Fruit fly (Drosophila melanogaster) whole organism, embryonic: ENCODE data around the gene Larp7.

ENCODE experiments used
- Abd-B ChIP-seq: fragments of 200-800 bp; sonication (Bioruptor generic); optimal IDR thresholded peaks from 2 replicates; lab custom pipeline; 2018; ENCODE audit warnings: missing biosample characterization, mild to moderate bottlenecking, missing genetic modification characterization, moderate library complexity
- Aef1 ChIP-seq: fragments of 200-800 bp; sonication (Bioruptor generic); IDR thresholded peaks from 3 replicates; pipeline ENCODE4 v1.3.6; 2022; ENCODE audit warnings: missing biosample characterization, missing genetic modification characterization
- Awh ChIP-seq: fragments of 200-800 bp; sonication (Bioruptor generic); IDR thresholded peaks from 2 replicates; pipeline ENCODE4, ENCODE4 v1.3.6; 2022; ENCODE audit warnings: missing biosample characterization, missing genetic modification characterization
- BtbVII ChIP-seq: fragments of 200-800 bp; sonication (Bioruptor generic); optimal IDR thresholded peaks from 3 replicates; lab custom pipeline; 2017; ENCODE audit warnings: missing biosample characterization, mild to moderate bottlenecking, missing genetic modification characterization
- CG10274 ChIP-seq: fragments of 200-800 bp; sonication (Bioruptor generic); optimal IDR thresholded peaks from 3 replicates; lab custom pipeline; 2017; ENCODE audit warnings: missing biosample characterization, mild to moderate bottlenecking, missing genetic modification characterization
- CG10654 ChIP-seq: fragments of 200-800 bp; sonication (Bioruptor generic); optimal IDR thresholded peaks from 2 replicates; lab custom pipeline; 2016; ENCODE audit warnings: missing biosample characterization, missing genetic modification characterization
- CG12236 ChIP-seq: fragments of 200-800 bp; sonication (Bioruptor generic); optimal IDR thresholded peaks from 2 replicates; lab custom pipeline; 2016; ENCODE audit warnings: missing biosample characterization, missing genetic modification characterization
- CG15514 ChIP-seq: fragments of 200-800 bp; sonication (Bioruptor generic); optimal IDR thresholded peaks from 3 replicates; lab custom pipeline; 2017; ENCODE audit warnings: missing biosample characterization, missing genetic modification characterization, mild to moderate bottlenecking, moderate library complexity, missing genetic modification reagents
- CG1603 ChIP-seq: fragments of 200-800 bp; sonication (Bioruptor generic); optimal IDR thresholded peaks from 2 replicates; lab custom pipeline; 2019; ENCODE audit warnings: missing biosample characterization, mild to moderate bottlenecking, missing genetic modification characterization, moderate library complexity
- CG16779 ChIP-seq: fragments of 200-800 bp; sonication (Bioruptor generic); IDR thresholded peaks from 2 replicates; pipeline ENCODE4 v1.3.6; 2022; ENCODE audit warnings: missing biosample characterization, missing genetic modification characterization
- CG2116 ChIP-seq: fragments of 200-800 bp; sonication (Bioruptor generic); optimal IDR thresholded peaks from 3 replicates; lab custom pipeline; 2018; ENCODE audit warnings: missing biosample characterization, mild to moderate bottlenecking, missing genetic modification characterization
- CG2712 ChIP-seq: fragments of 200-800 bp; optimal IDR thresholded peaks from 3 replicates; lab custom pipeline; 2019; ENCODE audit warnings: missing biosample characterization, mild to moderate bottlenecking, missing genetic modification characterization, moderate library complexity
- CG34224 ChIP-seq: fragments of 200-800 bp; sonication (Bioruptor generic); IDR thresholded peaks from 3 replicates; pipeline ENCODE4 v1.3.6; 2022; ENCODE audit warnings: missing biosample characterization, missing genetic modification characterization; ENCODE audit not compliant: partially characterized antibody
- CG3847 ChIP-seq: fragments of 200-800 bp; sonication (Bioruptor generic); IDR thresholded peaks from 2 replicates; pipeline ENCODE4 v1.3.6; 2022; ENCODE audit warnings: missing biosample characterization, missing genetic modification characterization
- CG3995 ChIP-seq: fragments of 200-800 bp; sonication (Bioruptor generic); optimal IDR thresholded peaks from 3 replicates; lab custom pipeline; 2016; ENCODE audit warnings: missing biosample characterization, missing genetic modification characterization
- CG42726 ChIP-seq: fragments of 200-800 bp; sonication (Bioruptor generic); IDR thresholded peaks from 2 replicates; pipeline ENCODE4 v1.3.6; 2022; ENCODE audit warnings: missing biosample characterization, missing genetic modification characterization; ENCODE audit not compliant: partially characterized antibody
- CG7987 ChIP-seq: fragments of 200-800 bp; sonication (Bioruptor generic); optimal IDR thresholded peaks from 2 replicates; lab custom pipeline; 2018; ENCODE audit warnings: missing biosample characterization, mild to moderate bottlenecking, missing genetic modification characterization, moderate library complexity
- CG9727 ChIP-seq: fragments of 200-800 bp; sonication (Bioruptor generic); optimal IDR thresholded peaks from 3 replicates; lab custom pipeline; 2017; ENCODE audit warnings: missing biosample characterization, mild to moderate bottlenecking, missing genetic modification characterization
- CHES-1-like ChIP-seq: fragments of 200-800 bp; sonication (Bioruptor generic); optimal IDR thresholded peaks from 2 replicates; lab custom pipeline; 2016; ENCODE audit warnings: missing biosample characterization, missing genetic modification characterization
- Camta ChIP-seq: fragments of 200-800 bp; sonication (Bioruptor generic); optimal IDR thresholded peaks from 2 replicates; lab custom pipeline; 2016; ENCODE audit warnings: missing biosample characterization, missing genetic modification characterization
- CoRest ChIP-seq: fragments of 200-800 bp; sonication (Bioruptor generic); optimal IDR thresholded peaks from 3 replicates; lab custom pipeline; 2018; ENCODE audit warnings: missing biosample characterization, mild to moderate bottlenecking, missing genetic modification characterization, moderate library complexity
- Dbx ChIP-seq: fragments of 200-800 bp; sonication (Bioruptor generic); IDR thresholded peaks from 3 replicates; pipeline ENCODE4 v1.3.6; 2022; ENCODE audit warnings: missing biosample characterization, missing genetic modification characterization
- Deaf1 ChIP-seq: fragments of 200-800 bp; optimal IDR thresholded peaks from 3 replicates; lab custom pipeline; 2019; ENCODE audit warnings: missing biosample characterization, mild to moderate bottlenecking, missing genetic modification characterization, moderate library complexity
- Dll ChIP-seq: fragments of 200-800 bp; sonication (Bioruptor generic); IDR thresholded peaks from 4 replicates; pipeline ENCODE4 v1.3.6; 2022; ENCODE audit warnings: missing biosample characterization, missing genetic modification characterization; ENCODE audit not compliant: partially characterized antibody
- E2f2 ChIP-seq: fragments of 200-800 bp; sonication (Bioruptor generic); IDR thresholded peaks from 2 replicates; pipeline ENCODE4 v1.3.6; 2022; ENCODE audit warnings: missing biosample characterization, missing genetic modification characterization
- H15 ChIP-seq: fragments of 200-800 bp; sonication (Bioruptor generic); IDR thresholded peaks from 3 replicates; pipeline ENCODE4 v1.3.6; 2022; ENCODE audit warnings: missing biosample characterization, missing genetic modification characterization
- NFAT ChIP-seq: fragments of 200-800 bp; sonication (Bioruptor generic); IDR thresholded peaks from 2 replicates; pipeline ENCODE4 v1.3.6; 2022; ENCODE audit warnings: missing biosample characterization, missing genetic modification characterization
- Neu2 ChIP-seq: fragments of 200-800 bp; sonication (Bioruptor generic); optimal IDR thresholded peaks from 3 replicates; lab custom pipeline; 2016; ENCODE audit warnings: missing biosample characterization, missing genetic modification characterization, borderline replicate concordance
- Optix ChIP-seq: fragments of 200-800 bp; sonication (Bioruptor generic); IDR thresholded peaks from 3 replicates; pipeline ENCODE4 v1.3.6; 2022; ENCODE audit warnings: missing biosample characterization, missing genetic modification characterization
- Rfx ChIP-seq: fragments of 200-800 bp; sonication (Bioruptor generic); IDR thresholded peaks from 2 replicates; pipeline ENCODE4 v1.3.6; 2022; ENCODE audit warnings: missing biosample characterization, missing genetic modification characterization
- bab2 ChIP-seq: fragments of 200-800 bp; sonication (Bioruptor generic); optimal IDR thresholded peaks from 2 replicates; lab custom pipeline; 2016; ENCODE audit warnings: missing biosample characterization, missing genetic modification characterization
- bsh ChIP-seq, 2 experiments: fragments of 200-800 bp; sonication (Bioruptor generic); optimal IDR thresholded peaks; 2 replicates each; lab custom pipeline; 2017 to 2018; ENCODE audit warnings: mild to moderate bottlenecking in 2 of 2, missing biosample characterization in 2 of 2, missing genetic modification characterization in 2 of 2, moderate library complexity in 1 of 2
- crol ChIP-seq: fragments of 200-800 bp; sonication (Bioruptor generic); IDR thresholded peaks from 2 replicates; pipeline ENCODE4 v1.3.6; 2022; ENCODE audit warnings: missing biosample characterization, missing genetic modification characterization
- dati ChIP-seq: fragments of 200-800 bp; sonication (Bioruptor generic); IDR thresholded peaks from 2 replicates; pipeline ENCODE4 v1.3.6; 2022; ENCODE audit warnings: missing biosample characterization, missing genetic modification characterization
- dmrt99B ChIP-seq: fragments of 200-800 bp; sonication (Bioruptor generic); optimal IDR thresholded peaks from 2 replicates; lab custom pipeline; 2018; ENCODE audit warnings: missing biosample characterization, mild to moderate bottlenecking, missing genetic modification characterization, moderate library complexity
- dysf ChIP-seq: fragments of 200-800 bp; sonication (Bioruptor generic); IDR thresholded peaks from 3 replicates; pipeline ENCODE4 v1.3.6; 2022; ENCODE audit warnings: missing biosample characterization, missing genetic modification characterization
- en ChIP-seq: fragments of 200-800 bp; sonication (Bioruptor generic); optimal IDR thresholded peaks from 2 replicates; lab custom pipeline; 2016; ENCODE audit warnings: missing biosample characterization, missing genetic modification characterization
- ham ChIP-seq: fragments of 200-800 bp; sonication (Bioruptor generic); IDR thresholded peaks from 2 replicates; pipeline ENCODE4 v1.3.6; 2022; ENCODE audit warnings: missing biosample characterization, missing genetic modification characterization
- hb ChIP-seq: fragments of 200-800 bp; sonication (Bioruptor generic); IDR thresholded peaks from 3 replicates; pipeline ENCODE4 v1.3.6; 2022; ENCODE audit warnings: missing biosample characterization, missing genetic modification characterization; ENCODE audit not compliant: partially characterized antibody
- kah ChIP-seq: fragments of 200-800 bp; sonication (Bioruptor generic); optimal IDR thresholded peaks from 2 replicates; lab custom pipeline; 2018; ENCODE audit warnings: missing biosample characterization, mild to moderate bottlenecking, missing genetic modification characterization
- oc ChIP-seq: fragments of 200-800 bp; sonication (Bioruptor generic); optimal IDR thresholded peaks from 2 replicates; lab custom pipeline; 2018; ENCODE audit warnings: missing biosample characterization, mild to moderate bottlenecking, missing genetic modification characterization, moderate library complexity
- pzg ChIP-seq: fragments of 200-800 bp; sonication (Bioruptor generic); optimal IDR thresholded peaks from 3 replicates; lab custom pipeline; 2018; ENCODE audit warnings: missing biosample characterization, mild to moderate bottlenecking, missing genetic modification characterization, moderate library complexity
- rib ChIP-seq: fragments of 200-800 bp; sonication (Bioruptor generic); IDR thresholded peaks from 2 replicates; pipeline ENCODE4 v1.3.6; 2022; ENCODE audit warnings: missing biosample characterization, missing genetic modification characterization
- ro ChIP-seq: fragments of 200-800 bp; sonication (Bioruptor generic); IDR thresholded peaks from 2 replicates; pipeline ENCODE4 v1.3.6; 2022; ENCODE audit warnings: missing biosample characterization, missing genetic modification characterization
- sens-2 ChIP-seq: fragments of 200-800 bp; sonication (Bioruptor generic); IDR thresholded peaks from 2 replicates; pipeline ENCODE4 v1.3.6; 2022; ENCODE audit warnings: missing biosample characterization, missing genetic modification characterization
- sqz ChIP-seq: fragments of 200-800 bp; sonication (Bioruptor generic); optimal IDR thresholded peaks from 3 replicates; lab custom pipeline; 2018; ENCODE audit warnings: missing biosample characterization, mild to moderate bottlenecking, missing genetic modification characterization
- ttk ChIP-seq: fragments of 200-800 bp; sonication (Bioruptor generic); IDR thresholded peaks from 2 replicates; pipeline ENCODE4 v2.1.2; 2022; ENCODE audit warnings: missing biosample characterization, missing genetic modification characterization
- usp ChIP-seq: fragments of >200 bp; optimal IDR thresholded peaks from 2 replicates; lab custom pipeline; 2017; ENCODE audit warnings: missing biosample characterization, missing genetic modification characterization
- vnd ChIP-seq: fragments of 200-800 bp; sonication (Bioruptor generic); IDR thresholded peaks from 3 replicates; pipeline ENCODE4 v1.3.6; 2022; ENCODE audit warnings: missing biosample characterization, missing genetic modification characterization; ENCODE audit not compliant: partially characterized antibody

The Larp7 gene

DNA sequence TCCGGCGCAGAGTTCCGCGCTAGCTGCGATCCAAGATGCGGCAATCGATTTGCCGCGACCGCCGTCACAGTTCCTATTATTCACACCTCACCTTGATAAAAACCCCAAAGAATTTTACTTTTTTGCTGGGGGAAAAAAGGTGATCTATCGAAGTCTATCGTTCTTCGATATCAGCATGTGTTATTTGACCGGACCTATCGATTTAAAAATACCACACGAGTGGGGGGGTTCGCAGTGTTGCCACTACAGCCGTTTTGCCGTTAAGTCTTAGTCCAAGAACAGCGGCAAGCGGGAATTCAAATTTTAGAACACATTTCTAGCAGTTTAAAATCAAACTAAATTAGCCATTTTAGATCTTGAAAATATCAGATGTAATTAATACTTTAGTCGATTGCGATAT is 11.4 kb upstream of the Larp7 start, which contains the start of gene CG12121 (continued):
- TF ChIP-seq E2f2 (GFP tag; lab: Robert Waterston, UW) (peak; percentile 89), CG15514 (GFP tag; lab: Kevin White, UChicago) (peak; percentile 71), ro (GFP tag; lab: Robert Waterston, UW) (no peak), CG16779 (no peak), CG10654 (GFP tag; lab: Kevin White, UChicago) (no peak), CG3995 (GFP tag; lab: Kevin White, UChicago) (peak; percentile 20), Dbx (GFP tag; lab: Robert Waterston, UW) (no peak), NFAT (GFP tag; lab: Robert Waterston, UW) (no peak), dati (GFP tag; lab: Robert Waterston, UW) (no peak), H15 (no peak), ham (GFP tag; lab: Robert Waterston, UW) (no peak), CoRest (no peak), Optix (GFP tag; lab: Robert Waterston, UW) (no peak), pzg (GFP tag; lab: Kevin White, UChicago) (peak; percentile 84), CG34224 (GFP tag; lab: Robert Waterston, UW) (peak; percentile 71; the same call in 2 of the 3 replicates), Deaf1 (tag; lab: Kevin White, UChicago) (no peak), oc (tag; lab: Kevin White, UChicago) (no peak), Abd-B (peak; percentile 18), en (GFP tag; lab: Kevin White, UChicago) (no peak), Dll (GFP tag; lab: Robert Waterston, UW) (peak; percentile 71; the same call in 2 of the 4 replicates), CG10274 (GFP tag; lab: Kevin White, UChicago) (no peak), Camta (GFP tag; lab: Kevin White, UChicago) (no peak), rib (GFP tag; lab: Robert Waterston, UW) (no peak), vnd (GFP tag; lab: Robert Waterston, UW) (peak; percentile 71), CG42726 (GFP tag; lab: Robert Waterston, UW) (0 out of 2 replicates have a peak, but pooled peaks have one; percentile 8), CG12236 (GFP tag; lab: Kevin White, UChicago) (no peak), hb (peak; percentile 75; the same call in 2 of the 3 replicates)

DNA sequence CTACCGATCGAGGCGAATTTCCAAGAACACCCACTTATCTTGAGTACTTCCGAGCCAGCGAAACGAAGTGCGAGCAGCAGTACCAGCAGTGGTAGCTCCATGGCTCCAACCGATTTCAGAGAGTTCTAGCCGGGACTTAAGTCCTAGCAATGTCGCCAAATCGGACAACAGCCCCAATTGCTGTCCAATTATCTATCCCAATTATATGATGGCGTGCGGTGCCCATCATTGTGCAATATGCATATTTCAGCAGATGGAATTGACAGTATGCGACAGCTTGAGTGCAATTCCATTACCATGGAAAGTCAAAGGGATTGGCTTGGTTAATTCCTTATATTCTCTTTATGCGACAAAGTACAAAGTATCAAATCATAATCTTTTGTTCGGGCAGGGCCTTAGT is 7.1 kb upstream of the Larp7 start, which contains the start of gene Ir8a:
Gene Ir8a, minus strand, starts transcription at position 101 of the 400 bp plus-strand sequence.
- TF ChIP-seq Awh (GFP tag; lab: Robert Waterston, UW) (no peak), bab2 (GFP tag; lab: Kevin White, UChicago) (no peak), bsh (GFP tag; optimal IDR thresholded peaks at IDR 0.05; lab: Kevin White, UChicago) (no peak), CHES-1-like (no peak), oc (tag; lab: Kevin White, UChicago) (no peak), dmrt99B (tag; lab: Kevin White, UChicago) (no peak), usp (GFP tag; lab: Kevin White, UChicago) (no peak), CG2116 (GFP tag; lab: Kevin White, UChicago) (no peak), ttk (GFP tag; lab: Robert Waterston, UW) (no peak), CG2712 (tag; lab: Kevin White, UChicago) (no peak), Neu2 (no peak)

DNA sequence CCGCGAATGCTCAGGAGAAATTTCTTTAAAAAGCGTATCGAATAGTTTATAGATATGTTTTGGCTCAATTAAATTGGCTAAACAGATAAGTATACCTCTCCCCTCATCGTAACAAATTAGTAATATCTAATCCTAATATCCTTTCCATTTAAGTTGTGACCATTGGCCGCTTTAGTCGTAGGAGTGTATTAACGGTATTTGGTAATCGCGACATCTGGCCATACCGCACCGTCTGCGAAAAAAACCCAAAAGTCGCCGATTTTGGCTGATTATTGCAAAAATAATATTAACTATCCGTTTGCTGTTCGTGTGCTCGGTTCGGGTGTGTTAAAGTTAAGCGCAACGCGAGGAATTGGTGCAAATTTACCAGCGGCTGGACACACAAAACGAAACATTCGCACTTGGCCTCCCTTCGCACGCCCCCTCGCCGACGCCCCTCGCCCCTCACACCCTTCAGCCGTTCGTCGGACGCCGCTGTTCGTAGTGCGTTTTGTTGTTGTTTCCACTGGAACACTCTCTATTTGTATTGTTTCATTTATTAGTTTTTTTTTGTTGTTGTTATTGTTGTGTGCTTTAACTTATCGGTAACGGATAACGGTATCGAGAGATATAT is 3.7 kb downstream of the Larp7 start, which contains the start of the genes amx and Dsor1:
Gene amx, minus strand, starts transcription at position 166 of the 613 bp plus-strand sequence.
Gene Dsor1, plus strand, starts transcription at position 172 of the 613 bp plus-strand sequence.
- 0 out of 3 replicates have a peak, but pooled peaks have one; percentile 30 for TF ChIP-seq Aef1 (GFP tag; lab: Robert Waterston, UW)
- no peak for TF ChIP-seq kah (GFP tag; lab: Kevin White, UChicago)
- TF ChIP-seq CG7987 (GFP tag; lab: Kevin White, UChicago) = no peak
- no peak for TF ChIP-seq BtbVII (GFP tag; lab: Kevin White, UChicago)
- no peak for TF ChIP-seq sens-2
- TF ChIP-seq sqz (GFP tag; lab: Kevin White, UChicago) = peak; percentile 30
- TF ChIP-seq dysf (GFP tag; lab: Robert Waterston, UW) = no peak
- peak; percentile 99 for TF ChIP-seq crol
- TF ChIP-seq CG9727 (GFP tag; lab: Kevin White, UChicago) = no peak
- TF ChIP-seq CG3847 (GFP tag; lab: Robert Waterston, UW) = no peak
- peak; percentile 53 for TF ChIP-seq CG1603 (tag; lab: Kevin White, UChicago)
- no peak for TF ChIP-seq Rfx (GFP tag; lab: Robert Waterston, UW)
